Fruit fly (Drosophila melanogaster) whole organism, embryonic: Measurements from ENCODE around the gene Cpr73D.

Source experiments
- B-H1 ChIP-seq: fragments of 200-800 bp; sonication (Bioruptor generic); IDR thresholded peaks from 3 replicates; pipeline ENCODE4 v1.3.6; 2022; ENCODE audit warnings: missing biosample characterization, missing genetic modification characterization
- Bgb ChIP-seq: fragments of 200-800 bp; sonication (Bioruptor generic); IDR thresholded peaks from 2 replicates; pipeline ENCODE4 v1.3.6; 2022; ENCODE audit warnings: missing biosample characterization, missing genetic modification characterization; ENCODE audit not compliant: partially characterized antibody
- CG10209 ChIP-seq: fragments of 200-800 bp; sonication (Bioruptor generic); optimal IDR thresholded peaks from 3 replicates; lab custom pipeline; 2017; ENCODE audit warnings: missing biosample characterization, mild to moderate bottlenecking, missing genetic modification characterization, missing genetic modification reagents
- CG10274 ChIP-seq: fragments of 200-800 bp; sonication (Bioruptor generic); optimal IDR thresholded peaks from 3 replicates; lab custom pipeline; 2017; ENCODE audit warnings: missing biosample characterization, mild to moderate bottlenecking, missing genetic modification characterization
- CG12659 ChIP-seq: fragments of 200-800 bp; sonication (Bioruptor generic); optimal IDR thresholded peaks from 3 replicates; lab custom pipeline; 2017; ENCODE audit warnings: mild to moderate bottlenecking, missing biosample characterization, missing genetic modification reagents, missing genetic modification characterization
- CG12769 ChIP-seq: fragments of 200-800 bp; sonication (Bioruptor generic); optimal IDR thresholded peaks from 2 replicates; lab custom pipeline; 2019; ENCODE audit warnings: missing biosample characterization, mild to moderate bottlenecking, missing genetic modification characterization, moderate library complexity
- CG13894 ChIP-seq: fragments of 200-800 bp; sonication (Bioruptor generic); optimal IDR thresholded peaks from 3 replicates; lab custom pipeline; 2018; ENCODE audit warnings: missing biosample characterization, mild to moderate bottlenecking, missing genetic modification characterization, moderate library complexity
- CG15601 ChIP-seq: fragments of 200-800 bp; sonication (Bioruptor generic); optimal IDR thresholded peaks from 3 replicates; lab custom pipeline; 2019; ENCODE audit warnings: missing biosample characterization, mild to moderate bottlenecking, missing genetic modification characterization, moderate library complexity
- CG2120 ChIP-seq: fragments of 200-800 bp; sonication (Bioruptor generic); optimal IDR thresholded peaks from 3 replicates; lab custom pipeline; 2016; ENCODE audit warnings: missing biosample characterization, missing genetic modification characterization
- CG2889 ChIP-seq: fragments of 200-800 bp; sonication (Bioruptor generic); IDR thresholded peaks from 3 replicates; pipeline ENCODE4 v1.3.6; 2022; ENCODE audit warnings: missing biosample characterization, missing genetic modification characterization
- CG31441 ChIP-seq: fragments of 200-800 bp; sonication (Bioruptor generic); IDR thresholded peaks from 2 replicates; pipeline ENCODE4 v1.3.6; 2022; ENCODE audit warnings: missing biosample characterization, missing genetic modification characterization
- CG4617 ChIP-seq: fragments of 200-800 bp; sonication (Bioruptor generic); optimal IDR thresholded peaks from 3 replicates; lab custom pipeline; 2016; ENCODE audit warnings: missing biosample characterization, missing genetic modification characterization, borderline replicate concordance
- CG6272 ChIP-seq: fragments of 200-800 bp; sonication (Bioruptor generic); IDR thresholded peaks from 2 replicates; pipeline ENCODE4 v1.3.6; 2022; ENCODE audit warnings: missing biosample characterization, missing genetic modification characterization
- CG6791 ChIP-seq: fragments of 200-800 bp; sonication (Bioruptor generic); IDR thresholded peaks from 3 replicates; pipeline ENCODE4 v1.3.6; 2022; ENCODE audit warnings: missing biosample characterization, missing genetic modification characterization; ENCODE audit not compliant: partially characterized antibody
- CG7745 ChIP-seq: fragments of 200-800 bp; sonication (Bioruptor generic); optimal IDR thresholded peaks from 2 replicates; lab custom pipeline; 2018; ENCODE audit warnings: missing biosample characterization, mild to moderate bottlenecking, missing genetic modification characterization, moderate library complexity
- CG9932 ChIP-seq: fragments of 200-800 bp; sonication (Bioruptor generic); IDR thresholded peaks from 2 replicates; pipeline ENCODE4 v1.3.6; 2022; ENCODE audit warnings: missing biosample characterization, missing genetic modification characterization
- D ChIP-seq, 2 experiments: fragments of 200-800 bp in 1 of 2; fragments of >200 bp in 1 of 2; sonication (Bioruptor generic) in 1 of 2; optimal IDR thresholded peaks; 2 replicates in 1 of 2; 3 replicates in 1 of 2; lab custom pipeline; 2017; ENCODE audit warnings: mild to moderate bottlenecking in 1 of 2, missing biosample characterization in 1 of 2, missing genetic modification characterization in 1 of 2, missing genetic modification reagents in 1 of 2
- E2f2 ChIP-seq: fragments of 200-800 bp; sonication (Bioruptor generic); IDR thresholded peaks from 2 replicates; pipeline ENCODE4 v1.3.6; 2022; ENCODE audit warnings: missing biosample characterization, missing genetic modification characterization
- GATAe ChIP-seq: fragments of 200-800 bp; sonication (Bioruptor generic); conservative IDR thresholded peaks from 2 replicates; pipeline ENCODE4 v1.3.6; 2022; ENCODE audit warnings: missing biosample characterization, missing genetic modification characterization
- H15 ChIP-seq: fragments of 200-800 bp; sonication (Bioruptor generic); IDR thresholded peaks from 3 replicates; pipeline ENCODE4 v1.3.6; 2022; ENCODE audit warnings: missing biosample characterization, missing genetic modification characterization
- HHEX ChIP-seq: fragments of 200-800 bp; sonication (Bioruptor generic); optimal IDR thresholded peaks from 3 replicates; lab custom pipeline; 2017; ENCODE audit warnings: missing biosample characterization, mild to moderate bottlenecking, missing genetic modification characterization, missing genetic modification reagents
- Hr51 ChIP-seq, 2 experiments: fragments of 200-800 bp; sonication (Bioruptor generic); optimal IDR thresholded peaks; 2 replicates in 1 of 2; 3 replicates in 1 of 2; lab custom pipeline; 2016 to 2018; ENCODE audit warnings: missing biosample characterization in 2 of 2, missing genetic modification characterization in 2 of 2, mild to moderate bottlenecking in 1 of 2, moderate library complexity in 1 of 2
- Nf-YB ChIP-seq: fragments of 200-800 bp; sonication (Bioruptor generic); optimal IDR thresholded peaks from 3 replicates; lab custom pipeline; 2019; ENCODE audit warnings: missing biosample characterization, mild to moderate bottlenecking, missing genetic modification characterization, moderate library complexity
- Nf-YC ChIP-seq: fragments of 200-800 bp; optimal IDR thresholded peaks from 3 replicates; lab custom pipeline; 2019; ENCODE audit warnings: missing biosample characterization, mild to moderate bottlenecking, missing genetic modification characterization, moderate library complexity
- Oli ChIP-seq: fragments of 200-800 bp; sonication (Bioruptor generic); optimal IDR thresholded peaks from 2 replicates; lab custom pipeline; 2018; ENCODE audit warnings: missing biosample characterization, mild to moderate bottlenecking, missing genetic modification characterization, moderate library complexity
- Opbp ChIP-seq: fragments of 200-800 bp; sonication (Bioruptor generic); IDR thresholded peaks from 3 replicates; pipeline ENCODE4 v1.3.6; 2022; ENCODE audit warnings: missing biosample characterization, missing genetic modification characterization; ENCODE audit not compliant: partially characterized antibody
- Ravus ChIP-seq: fragments of 200-800 bp; sonication (Bioruptor generic); IDR thresholded peaks from 2 replicates; pipeline ENCODE4 v1.3.6; 2022; ENCODE audit warnings: missing biosample characterization, missing genetic modification characterization
- Six4 ChIP-seq: fragments of 200-800 bp; sonication (Bioruptor generic); optimal IDR thresholded peaks from 2 replicates; lab custom pipeline; 2016; ENCODE audit warnings: missing biosample characterization, missing genetic modification characterization
- Stat92E ChIP-seq, 3 experiments: fragments of >200 bp in 2 of 3; fragments of 200-800 bp in 1 of 3; sonication (Bioruptor generic) in 1 of 3; optimal IDR thresholded peaks; 2 replicates each; lab custom pipeline; 2017 to 2019; ENCODE audit warnings: missing biosample characterization in 3 of 3, missing genetic modification characterization in 3 of 3, mild to moderate bottlenecking in 1 of 3, moderate library complexity in 1 of 3
- ase ChIP-seq: fragments of 200-800 bp; sonication (Bioruptor generic); IDR thresholded peaks from 3 replicates; pipeline ENCODE4 v1.3.6; 2022; ENCODE audit warnings: missing biosample characterization, missing genetic modification characterization
- ato ChIP-seq: fragments of 200-800 bp; sonication (Bioruptor generic); IDR thresholded peaks from 2 replicates; pipeline ENCODE4 v1.3.6; 2022; ENCODE audit warnings: missing biosample characterization, missing genetic modification characterization; ENCODE audit not compliant: partially characterized antibody
- crp ChIP-seq, 2 experiments: fragments of 200-800 bp; sonication (Bioruptor generic); optimal IDR thresholded peaks; 2 replicates in 1 of 2; 3 replicates in 1 of 2; lab custom pipeline; 2017; ENCODE audit warnings: missing biosample characterization in 2 of 2, missing genetic modification characterization in 2 of 2, mild to moderate bottlenecking in 1 of 2, moderate library complexity in 1 of 2
- disco-r ChIP-seq: fragments of 200-800 bp; sonication (Bioruptor generic); optimal IDR thresholded peaks from 2 replicates; lab custom pipeline; 2016; ENCODE audit warnings: missing biosample characterization, missing genetic modification characterization
- emc ChIP-seq: fragments of 200-800 bp; sonication (Bioruptor generic); optimal IDR thresholded peaks from 2 replicates; lab custom pipeline; 2016; ENCODE audit warnings: missing biosample characterization, missing genetic modification characterization
- esg ChIP-seq: fragments of 200-800 bp; sonication (Bioruptor generic); conservative IDR thresholded peaks from 2 replicates; pipeline ENCODE4 v1.3.6; 2022; ENCODE audit warnings: missing biosample characterization, missing genetic modification characterization
- fd3F ChIP-seq: fragments of 200-800 bp; sonication (Bioruptor generic); optimal IDR thresholded peaks from 2 replicates; lab custom pipeline; 2018; ENCODE audit warnings: missing biosample characterization, mild to moderate bottlenecking, missing genetic modification characterization, moderate library complexity
- jing ChIP-seq: fragments of 200-800 bp; sonication (Bioruptor generic); optimal IDR thresholded peaks from 2 replicates; lab custom pipeline; 2018; ENCODE audit warnings: missing biosample characterization, mild to moderate bottlenecking, missing genetic modification characterization
- ken ChIP-seq: fragments of 200-800 bp; sonication (Bioruptor generic); IDR thresholded peaks from 3 replicates; pipeline ENCODE4 v1.3.6; 2022; ENCODE audit warnings: missing biosample characterization, missing genetic modification characterization
- knrl ChIP-seq: fragments of 200-800 bp; sonication (Bioruptor generic); IDR thresholded peaks from 3 replicates; pipeline ENCODE4 v1.3.6; 2022; ENCODE audit warnings: missing biosample characterization, missing genetic modification characterization; ENCODE audit not compliant: partially characterized antibody
- luna ChIP-seq: fragments of 200-800 bp; sonication (Bioruptor generic); optimal IDR thresholded peaks from 2 replicates; lab custom pipeline; 2016; ENCODE audit warnings: missing biosample characterization, missing genetic modification characterization
- oc ChIP-seq: fragments of 200-800 bp; sonication (Bioruptor generic); optimal IDR thresholded peaks from 2 replicates; lab custom pipeline; 2018; ENCODE audit warnings: missing biosample characterization, mild to moderate bottlenecking, missing genetic modification characterization, moderate library complexity
- rib ChIP-seq: fragments of 200-800 bp; sonication (Bioruptor generic); IDR thresholded peaks from 2 replicates; pipeline ENCODE4 v1.3.6; 2022; ENCODE audit warnings: missing biosample characterization, missing genetic modification characterization
- sd ChIP-seq: fragments of 200-800 bp; sonication (Bioruptor generic); optimal IDR thresholded peaks from 3 replicates; lab custom pipeline; 2018; ENCODE audit warnings: missing biosample characterization, mild to moderate bottlenecking, missing genetic modification characterization, moderate library complexity
- slbo ChIP-seq: fragments of 200-800 bp; sonication (Bioruptor generic); IDR thresholded peaks from 2 replicates; pipeline ENCODE4 v1.3.6; 2022; ENCODE audit warnings: missing biosample characterization, missing genetic modification characterization
- sna ChIP-seq: fragments of 200-800 bp; sonication (Bioruptor generic); IDR thresholded peaks from 2 replicates; pipeline ENCODE4 v1.3.6; 2022; ENCODE audit warnings: missing biosample characterization, missing genetic modification characterization; ENCODE audit not compliant: partially characterized antibody
- sob ChIP-seq: fragments of 200-800 bp; sonication (Bioruptor generic); IDR thresholded peaks from 2 replicates; pipeline ENCODE4 v1.3.6; 2022; ENCODE audit warnings: missing biosample characterization, missing genetic modification characterization
- sqz ChIP-seq: fragments of 200-800 bp; sonication (Bioruptor generic); optimal IDR thresholded peaks from 3 replicates; lab custom pipeline; 2018; ENCODE audit warnings: missing biosample characterization, mild to moderate bottlenecking, missing genetic modification characterization
- ttk ChIP-seq: fragments of 200-800 bp; sonication (Bioruptor generic); IDR thresholded peaks from 2 replicates; pipeline ENCODE4 v2.1.2; 2022; ENCODE audit warnings: missing biosample characterization, missing genetic modification characterization

Cpr73D gene

dm6 chr3L:16910466-16910865, 47.0 kb downstream of the Cpr73D start (continued):
- TF ChIP-seq HHEX (GFP tag; lab: Kevin White, UChicago) (no peak), esg (GFP tag; lab: Robert Waterston, UW) (no peak), CG12659 (GFP tag; lab: Kevin White, UChicago) (no peak), sna (no peak), Six4 (GFP tag; lab: Kevin White, UChicago) (no peak), luna (GFP tag; lab: Kevin White, UChicago) (no peak), CG15601 (tag; lab: Kevin White, UChicago) (no peak), CG6272 (GFP tag; lab: Robert Waterston, UW) (no peak), oc (no peak), CG9932 (GFP tag; lab: Robert Waterston, UW) (no peak), sd (tag; lab: Kevin White, UChicago) (peak; percentile 61), disco-r (no peak), Ravus (GFP tag; lab: Robert Waterston, UW) (no peak), emc (GFP tag; lab: Kevin White, UChicago) (no peak), CG4617 (GFP tag; lab: Kevin White, UChicago) (no peak), Oli (tag; lab: Kevin White, UChicago) (no peak), sqz (GFP tag; lab: Kevin White, UChicago) (no peak), CG10209 (GFP tag; lab: Kevin White, UChicago) (no peak), CG2889 (GFP tag; lab: Robert Waterston, UW) (no peak), crp (GFP tag; optimal IDR thresholded peaks at IDR 0.05; lab: Kevin White, UChicago) (no peak), CG10274 (GFP tag; lab: Kevin White, UChicago) (no peak), CG12769 (peak; percentile 33)

- TF ChIP-seq HHEX (GFP tag; lab: Kevin White, UChicago) (no peak), CG6791 (GFP tag; lab: Robert Waterston, UW) (no peak; the same call in 2 of the 3 replicates), E2f2 (GFP tag; lab: Robert Waterston, UW) (0 out of 2 replicates have a peak, but pooled peaks have one; percentile 16), ase (GFP tag; lab: Robert Waterston, UW) (no peak), CG31441 (no peak), emc (GFP tag; lab: Kevin White, UChicago) (no peak), GATAe (GFP tag; lab: Robert Waterston, UW) (no peak), D (optimal IDR thresholded peaks at IDR 0.05; lab: Kevin White, UChicago) (no peak), D (GFP tag; optimal IDR thresholded peaks at IDR 0.05; lab: Kevin White, UChicago) (no peak), B-H1 (GFP tag; lab: Robert Waterston, UW) (no peak), CG2889 (GFP tag; lab: Robert Waterston, UW) (no peak), Opbp (GFP tag; lab: Robert Waterston, UW) (no peak), ken (GFP tag; lab: Robert Waterston, UW) (no peak), Stat92E (GFP tag; optimal IDR thresholded peaks at IDR 0.05; lab: Kevin White, UChicago) (no peak), rib (GFP tag; lab: Robert Waterston, UW) (no peak), Bgb (GFP tag; lab: Robert Waterston, UW) (0 out of 2 replicates have a peak, but pooled peaks have one; percentile 22), ttk (GFP tag; lab: Robert Waterston, UW) (no peak), H15 (GFP tag; lab: Robert Waterston, UW) (no peak), CG2120 (GFP tag; lab: Kevin White, UChicago) (peak; percentile 20), fd3F (GFP tag; lab: Kevin White, UChicago) (no peak), ato (no peak), sob (peak; percentile 31; the same call in 1 of the 2 replicates), Nf-YC (tag; lab: Kevin White, UChicago) (no peak), CG13894 (tag; lab: Kevin White, UChicago) (no peak), CG7745 (no peak), jing (GFP tag; lab: Kevin White, UChicago) (no peak), knrl (GFP tag; lab: Robert Waterston, UW) (0 out of 3 replicates have a peak, but pooled peaks have one; percentile 27), slbo (GFP tag; lab: Robert Waterston, UW) (peak; percentile 41), Nf-YB (no peak), Hr51 (GFP tag; optimal IDR thresholded peaks at IDR 0.05; lab: Kevin White, UChicago) (no peak)
These were observed 61.1 kb downstream of the Cpr73D start for dm6 chr3L:16896408-16896807.
